Fruit fly (Drosophila melanogaster): ENCODE measurements around the gene CG44153.

The CG44153 gene

dm6 chr2L:10203933-10204509 lies 24.0 kb upstream of the CG44153 start, which contains the start of gene CG34159 (continued):
- TF ChIP-seq pum (GFP tag; optimal IDR thresholded peaks at IDR 0.05) (no peak), CG8924 (tag; optimal IDR thresholded peaks at IDR 0.05) (peak; percentile 33), CG2875 (GFP tag; optimal IDR thresholded peaks at IDR 0.05) (no peak), CG34224 (GFP tag; IDR thresholded peaks at IDR 0.05; ENCODE audit: partially characterized antibody) (no peak; the same call in 2 of the 3 replicates), CG34422 (GFP tag; IDR thresholded peaks at IDR 0.05) (peak; percentile 56; the same call in 1 of the 3 replicates), trem (tag; optimal IDR thresholded peaks at IDR 0.05) (peak; percentile 50), oc (tag; optimal IDR thresholded peaks at IDR 0.05) (no peak), Ravus (GFP tag; IDR thresholded peaks at IDR 0.05) (no peak), odd (GFP tag; optimal IDR thresholded peaks at IDR 0.05) (no peak), hkb (optimal IDR thresholded peaks at IDR 0.05) (no peak), hkb (GFP tag; IDR thresholded peaks at IDR 0.05) (no peak), CG10147 (GFP tag; optimal IDR thresholded peaks at IDR 0.05) (no peak), CG6175 (GFP tag; IDR thresholded peaks at IDR 0.05) (no peak), tx (GFP tag; optimal IDR thresholded peaks at IDR 0.05) (no peak), CG1832 (GFP tag; optimal IDR thresholded peaks at IDR 0.05) (no peak), CG3407 (GFP tag; optimal IDR thresholded peaks at IDR 0.05) (no peak), Deaf1 (tag; optimal IDR thresholded peaks at IDR 0.05) (no peak), sr (GFP tag; IDR thresholded peaks at IDR 0.05) (no peak), Myb (GFP tag; optimal IDR thresholded peaks at IDR 0.05) (peak; percentile 56), Doc2 (GFP tag; IDR thresholded peaks at IDR 0.05) (no peak), pfk (GFP tag; optimal IDR thresholded peaks at IDR 0.05) (no peak), CG9876 (GFP tag; optimal IDR thresholded peaks at IDR 0.05) (no peak), Sry-β (GFP tag; optimal IDR thresholded peaks at IDR 0.05) (no peak), CG6689 (GFP tag; IDR thresholded peaks at IDR 0.05) (no peak), sd (tag; optimal IDR thresholded peaks at IDR 0.05) (no peak), CG11696 (GFP tag; IDR thresholded peaks at IDR 0.05) (no peak), unc-4 (GFP tag; IDR thresholded peaks at IDR 0.05; ENCODE audit: partially characterized antibody) (no peak), Hand (GFP tag; optimal IDR thresholded peaks at IDR 0.05) (no peak), Jarid2 (GFP tag; optimal IDR thresholded peaks at IDR 0.05) (no peak), Neu2 (GFP tag; optimal IDR thresholded peaks at IDR 0.05; ENCODE audit: borderline replicate concordance) (no peak), dysf (GFP tag; IDR thresholded peaks at IDR 0.05) (no peak), E2f1 (GFP tag; IDR thresholded peaks at IDR 0.05) (no peak), nerfin-2 (GFP tag; IDR thresholded peaks at IDR 0.05; ENCODE audit: partially characterized antibody) (no peak), CG17186 (GFP tag; optimal IDR thresholded peaks at IDR 0.05) (no peak), ftz-f1 (GFP tag; optimal IDR thresholded peaks at IDR 0.05) (no peak), grn (GFP tag; optimal IDR thresholded peaks at IDR 0.05) (no peak), ken (GFP tag; IDR thresholded peaks at IDR 0.05) (no peak), hb (GFP tag; IDR thresholded peaks at IDR 0.05; ENCODE audit: partially characterized antibody) (no peak), dpn (GFP tag; optimal IDR thresholded peaks at IDR 0.05) (no peak), en (GFP tag; optimal IDR thresholded peaks at IDR 0.05) (no peak), stwl (tag; optimal IDR thresholded peaks at IDR 0.05) (peak; percentile 40), nau (GFP tag; optimal IDR thresholded peaks at IDR 0.05) (no peak), Atf3 (GFP tag; optimal IDR thresholded peaks at IDR 0.05) (no peak), NFAT (GFP tag; IDR thresholded peaks at IDR 0.05) (no peak), dm (GFP tag; optimal IDR thresholded peaks at IDR 0.05) (no peak), fu2 (GFP tag; optimal IDR thresholded peaks at IDR 0.05) (no peak)

Data from whole organism, embryonic.